Fruit fly (Drosophila melanogaster): Measurements from ENCODE around the gene CG17746.

CG17746 gene

dm6 chr3L:3192333-3192894, 47.0 kb downstream of the CG17746 start, which contains the start of gene CG14965 (continued):
- TF ChIP-seq ac (GFP tag; optimal IDR thresholded peaks at IDR 0.05) (no peak), lmd (GFP tag; IDR thresholded peaks at IDR 0.05) (no peak), Opbp (GFP tag; IDR thresholded peaks at IDR 0.05; ENCODE audit: partially characterized antibody) (peak; percentile 82; the same call in 2 of the 3 replicates), Fer3 (tag; optimal IDR thresholded peaks at IDR 0.05) (no peak), her (GFP tag; optimal IDR thresholded peaks at IDR 0.05) (no peak), br (optimal IDR thresholded peaks at IDR 0.05) (no peak), kay (GFP tag; optimal IDR thresholded peaks at IDR 0.05) (no peak), CG15514 (GFP tag; optimal IDR thresholded peaks at IDR 0.05) (peak; percentile 99), CG4404 (GFP tag; IDR thresholded peaks at IDR 0.05) (no peak), tio (GFP tag; optimal IDR thresholded peaks at IDR 0.05) (no peak), NfI (GFP tag; optimal IDR thresholded peaks at IDR 0.05) (no peak), dmrt99B (tag; optimal IDR thresholded peaks at IDR 0.05) (no peak), vvl (GFP tag; IDR thresholded peaks at IDR 0.05) (no peak), CG1832 (GFP tag; optimal IDR thresholded peaks at IDR 0.05) (no peak), Hr78 (GFP tag; optimal IDR thresholded peaks at IDR 0.05) (no peak)

- TF ChIP-seq CG8359 (GFP tag; optimal IDR thresholded peaks at IDR 0.05; ENCODE audit: borderline replicate concordance), result no peak
- TF ChIP-seq HLHmδ (GFP tag; optimal IDR thresholded peaks at IDR 0.05), result no peak
- TF ChIP-seq CG30431 (GFP tag; optimal IDR thresholded peaks at IDR 0.05), result no peak
- no peak for TF ChIP-seq CG18262 (tag; optimal IDR thresholded peaks at IDR 0.05)
- no peak for TF ChIP-seq ken (GFP tag; IDR thresholded peaks at IDR 0.05)
- no peak for TF ChIP-seq Sox100B (GFP tag; optimal IDR thresholded peaks at IDR 0.05)
- TF ChIP-seq CG13424 (tag; optimal IDR thresholded peaks at IDR 0.05), result no peak
- TF ChIP-seq Ets65A (GFP tag), result no peak
- no peak for TF ChIP-seq mam (GFP tag; optimal IDR thresholded peaks at IDR 0.05)
- no peak for TF ChIP-seq dm (GFP tag; optimal IDR thresholded peaks at IDR 0.05)
- no peak for TF ChIP-seq az2 (GFP tag; optimal IDR thresholded peaks at IDR 0.05)
- TF ChIP-seq kay (GFP tag; optimal IDR thresholded peaks at IDR 0.05), result no peak
- TF ChIP-seq pzg (GFP tag; optimal IDR thresholded peaks at IDR 0.05), result no peak
Observed at dm6 chr3L:3189647-3190046, 49.7 kb downstream of the CG17746 start, which contains the start of the genes CG42525 and CG14958. TSS of gene CG42525 (minus strand) at chr3L:3189747. TSS of gene CG14958 (plus strand) at chr3L:3189978.

- no peak for TF ChIP-seq Meics (GFP tag; optimal IDR thresholded peaks at IDR 0.05)
- TF ChIP-seq CG17829 (tag; optimal IDR thresholded peaks at IDR 0.05), result no peak
- no peak for TF ChIP-seq H2.0 (GFP tag; IDR thresholded peaks at IDR 0.05)
- no peak for TF ChIP-seq ranshi (GFP tag; IDR thresholded peaks at IDR 0.05)
- TF ChIP-seq org-1 (GFP tag; optimal IDR thresholded peaks at IDR 0.05), result no peak
- TF ChIP-seq slbo (GFP tag; IDR thresholded peaks at IDR 0.05), result no peak
- no peak for TF ChIP-seq CG10147 (GFP tag; optimal IDR thresholded peaks at IDR 0.05)
- 0 out of 2 replicates have a peak, but pooled peaks have one; percentile 12 for TF ChIP-seq Rfx (GFP tag; IDR thresholded peaks at IDR 0.05)
- TF ChIP-seq D19B (GFP tag; optimal IDR thresholded peaks at IDR 0.05), result no peak
Observed at dm6 chr3L:3187263-3187662, 52.1 kb downstream of the CG17746 start, which contains the start of gene CG14957. TSS of gene CG14957 (plus strand) at chr3L:3187563.

All from whole organism, embryonic.